Fruit fly (Drosophila melanogaster): ENCODE results near the gene CG1677.

DNA sequence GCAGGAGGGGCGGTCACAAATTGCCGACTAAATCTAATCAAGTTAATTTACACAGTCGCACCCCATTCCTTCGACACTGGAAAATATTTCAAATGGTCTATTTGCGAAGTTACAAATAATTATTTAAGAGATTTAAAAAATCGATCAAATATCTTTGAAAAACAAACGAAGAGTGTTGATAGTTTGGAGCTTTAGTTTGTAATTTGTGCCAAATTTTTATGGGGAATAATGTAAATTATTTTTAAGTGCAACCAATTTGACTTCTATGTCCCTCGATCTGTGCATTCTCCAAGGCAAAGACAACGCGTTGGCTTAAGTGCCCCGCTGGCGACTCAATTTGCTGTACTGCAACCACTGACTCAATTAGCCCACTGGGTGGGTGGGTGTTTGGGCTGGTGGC lies 12.3 kb upstream of the CG1677 start:
- TF ChIP-seq Sox100B (GFP tag; optimal IDR thresholded peaks at IDR 0.05) = no peak
- no peak for TF ChIP-seq btn (GFP tag; optimal IDR thresholded peaks at IDR 0.05)
- TF ChIP-seq ash1 (GFP tag; optimal IDR thresholded peaks at IDR 0.05) = no peak
- TF ChIP-seq Dll (GFP tag; IDR thresholded peaks at IDR 0.05; ENCODE audit: partially characterized antibody) = no peak
- no peak for TF ChIP-seq CG4404 (GFP tag; IDR thresholded peaks at IDR 0.05)
- TF ChIP-seq prd (optimal IDR thresholded peaks at IDR 0.05) = no peak
- TF ChIP-seq prd (GFP tag; IDR thresholded peaks at IDR 0.05) = no peak
- no peak for TF ChIP-seq CG2678 (tag; optimal IDR thresholded peaks at IDR 0.05)
- no peak for TF ChIP-seq caup (GFP tag; optimal IDR thresholded peaks at IDR 0.05; ENCODE audit: severe bottlenecking)
- TF ChIP-seq p53 (GFP tag; optimal IDR thresholded peaks at IDR 0.05) = no peak
- TF ChIP-seq CG3065 (GFP tag; optimal IDR thresholded peaks at IDR 0.05) = no peak

Measured in whole organism, embryonic.